Worm (Caenorhabditis elegans): ENCODE results near the gene inpp-5K.

- TF ChIP-seq unc-39 (tag; optimal IDR thresholded peaks at IDR 0.05) (no peak), nhr-237 (tag; optimal IDR thresholded peaks at IDR 0.05) (no peak), pha-4 (tag; optimal IDR thresholded peaks at IDR 0.05) (no peak), drap-1 (GFP tag; optimal IDR thresholded peaks at IDR 0.05) (no peak), ztf-11 (tag; optimal IDR thresholded peaks at IDR 0.05) (no peak), unc-62 (GFP tag; optimal IDR thresholded peaks at IDR 0.05) (no peak)
Observed at ce11 chrIII:8172609-8173133, 11.5 kb upstream of the inpp-5K start.

All from whole organism, mixed stage, embryonic.